Fruit fly (Drosophila melanogaster) whole organism, embryonic: Measurements from ENCODE around the gene CG9886.

Source experiments
- Abd-B ChIP-seq: fragments of 200-800 bp; sonication (Bioruptor generic); optimal IDR thresholded peaks from 2 replicates; lab custom pipeline; 2018; ENCODE audit warnings: missing biosample characterization, mild to moderate bottlenecking, missing genetic modification characterization, moderate library complexity
- Bteb2 ChIP-seq: fragments of 200-800 bp; sonication (Bioruptor generic); optimal IDR thresholded peaks from 2 replicates; lab custom pipeline; 2016; ENCODE audit warnings: missing biosample characterization, missing genetic modification characterization
- CG10321 ChIP-seq: fragments of 200-800 bp; sonication (Bioruptor generic); IDR thresholded peaks from 2 replicates; pipeline ENCODE4 v1.3.6; 2022; ENCODE audit warnings: missing biosample characterization, missing genetic modification characterization
- CG10462 ChIP-seq: fragments of 200-800 bp; sonication (Bioruptor generic); optimal IDR thresholded peaks from 2 replicates; lab custom pipeline; 2016; ENCODE audit warnings: missing biosample characterization, missing genetic modification characterization
- CG10959 ChIP-seq: fragments of 200-800 bp; sonication (Bioruptor generic); IDR thresholded peaks from 2 replicates; pipeline ENCODE4 v1.3.6; 2022; ENCODE audit warnings: missing biosample characterization, missing genetic modification characterization
- CG12155 ChIP-seq: fragments of 200-800 bp; sonication (Bioruptor generic); optimal IDR thresholded peaks from 3 replicates; lab custom pipeline; 2016; ENCODE audit warnings: missing biosample characterization, missing genetic modification characterization
- CG12299 ChIP-seq: fragments of 200-800 bp; sonication (Bioruptor generic); optimal IDR thresholded peaks from 2 replicates; lab custom pipeline; 2018; ENCODE audit warnings: missing biosample characterization, mild to moderate bottlenecking, missing genetic modification characterization
- CG1233 ChIP-seq: fragments of 200-800 bp; sonication (Bioruptor generic); optimal IDR thresholded peaks from 4 replicates; lab custom pipeline; 2018; ENCODE audit warnings: missing biosample characterization, mild to moderate bottlenecking, missing genetic modification characterization
- CG13775 ChIP-seq: fragments of 200-800 bp; sonication (Bioruptor generic); optimal IDR thresholded peaks from 3 replicates; lab custom pipeline; 2017; ENCODE audit warnings: missing biosample characterization, mild to moderate bottlenecking, missing genetic modification characterization
- CG14860 ChIP-seq: fragments of 200-800 bp; sonication (Bioruptor generic); IDR thresholded peaks from 3 replicates; pipeline ENCODE4 v1.3.6; 2022; ENCODE audit warnings: missing biosample characterization, missing genetic modification characterization; ENCODE audit not compliant: partially characterized antibody
- CG1603 ChIP-seq: fragments of 200-800 bp; sonication (Bioruptor generic); optimal IDR thresholded peaks from 2 replicates; lab custom pipeline; 2019; ENCODE audit warnings: missing biosample characterization, mild to moderate bottlenecking, missing genetic modification characterization, moderate library complexity
- CG16813 ChIP-seq: fragments of 200-800 bp; sonication (Bioruptor generic); IDR thresholded peaks from 3 replicates; pipeline ENCODE4 v1.3.6; 2022; ENCODE audit warnings: missing biosample characterization, missing genetic modification characterization; ENCODE audit not compliant: partially characterized antibody
- CG16815 ChIP-seq: fragments of 200-800 bp; sonication (Bioruptor generic); optimal IDR thresholded peaks from 3 replicates; lab custom pipeline; 2017; ENCODE audit warnings: missing biosample characterization, mild to moderate bottlenecking, missing genetic modification characterization
- CG1792 ChIP-seq: fragments of 200-800 bp; sonication (Bioruptor generic); optimal IDR thresholded peaks from 2 replicates; lab custom pipeline; 2016; ENCODE audit warnings: missing biosample characterization, missing genetic modification characterization
- CG18619 ChIP-seq: fragments of 200-800 bp; sonication (Bioruptor generic); optimal IDR thresholded peaks from 3 replicates; lab custom pipeline; 2017; ENCODE audit warnings: missing biosample characterization, mild to moderate bottlenecking, missing genetic modification characterization
- CG2202 ChIP-seq: fragments of 200-800 bp; sonication (Bioruptor generic); optimal IDR thresholded peaks from 2 replicates; lab custom pipeline; 2018; ENCODE audit warnings: missing biosample characterization, mild to moderate bottlenecking, missing genetic modification characterization
- CG3065 ChIP-seq: fragments of 200-800 bp; sonication (Bioruptor generic); optimal IDR thresholded peaks from 2 replicates; lab custom pipeline; 2016; ENCODE audit warnings: missing biosample characterization, missing genetic modification characterization
- CG3407 ChIP-seq: fragments of 200-800 bp; sonication (Bioruptor generic); optimal IDR thresholded peaks from 2 replicates; lab custom pipeline; 2018; ENCODE audit warnings: missing biosample characterization, mild to moderate bottlenecking, missing genetic modification characterization
- CG3847 ChIP-seq: fragments of 200-800 bp; sonication (Bioruptor generic); IDR thresholded peaks from 2 replicates; pipeline ENCODE4 v1.3.6; 2022; ENCODE audit warnings: missing biosample characterization, missing genetic modification characterization
- CG3995 ChIP-seq: fragments of 200-800 bp; sonication (Bioruptor generic); optimal IDR thresholded peaks from 3 replicates; lab custom pipeline; 2016; ENCODE audit warnings: missing biosample characterization, missing genetic modification characterization
- CG4730 ChIP-seq: fragments of 200-800 bp; sonication (Bioruptor generic); IDR thresholded peaks from 2 replicates; pipeline ENCODE4 v1.3.6; 2022; ENCODE audit warnings: missing biosample characterization, missing genetic modification characterization
- CG6791 ChIP-seq: fragments of 200-800 bp; sonication (Bioruptor generic); IDR thresholded peaks from 3 replicates; pipeline ENCODE4 v1.3.6; 2022; ENCODE audit warnings: missing biosample characterization, missing genetic modification characterization; ENCODE audit not compliant: partially characterized antibody
- CG8388 ChIP-seq: fragments of 200-800 bp; sonication (Bioruptor generic); optimal IDR thresholded peaks from 2 replicates; lab custom pipeline; 2019; ENCODE audit warnings: missing biosample characterization, mild to moderate bottlenecking, missing genetic modification characterization, moderate library complexity
- D19B ChIP-seq: fragments of 200-800 bp; sonication (Bioruptor generic); optimal IDR thresholded peaks from 2 replicates; lab custom pipeline; 2017; ENCODE audit warnings: missing biosample characterization, mild to moderate bottlenecking, missing genetic modification characterization
- Gug ChIP-seq: fragments of 200-800 bp; sonication (Bioruptor generic); IDR thresholded peaks from 4 replicates; pipeline ENCODE4 v1.3.6; 2022; ENCODE audit warnings: missing biosample characterization, missing genetic modification characterization
- Hey ChIP-seq: fragments of 200-800 bp; sonication (Bioruptor generic); optimal IDR thresholded peaks from 3 replicates; lab custom pipeline; 2018; ENCODE audit warnings: missing biosample characterization, mild to moderate bottlenecking, missing genetic modification characterization
- Hr51 ChIP-seq, 2 experiments: fragments of 200-800 bp; sonication (Bioruptor generic); optimal IDR thresholded peaks; 2 replicates in 1 of 2; 3 replicates in 1 of 2; lab custom pipeline; 2016 to 2018; ENCODE audit warnings: missing biosample characterization in 2 of 2, missing genetic modification characterization in 2 of 2, mild to moderate bottlenecking in 1 of 2, moderate library complexity in 1 of 2
- MTF-1 ChIP-seq: fragments of 200-800 bp; sonication (Bioruptor generic); optimal IDR thresholded peaks from 2 replicates; lab custom pipeline; 2018; ENCODE audit warnings: missing biosample characterization, mild to moderate bottlenecking, missing genetic modification characterization, borderline replicate concordance
- NC2β ChIP-seq: fragments of 200-800 bp; sonication (Bioruptor generic); optimal IDR thresholded peaks from 2 replicates; lab custom pipeline; 2016; ENCODE audit warnings: missing biosample characterization, missing genetic modification characterization
- Opbp ChIP-seq: fragments of 200-800 bp; sonication (Bioruptor generic); IDR thresholded peaks from 3 replicates; pipeline ENCODE4 v1.3.6; 2022; ENCODE audit warnings: missing biosample characterization, missing genetic modification characterization; ENCODE audit not compliant: partially characterized antibody
- aop ChIP-seq: fragments of 200-800 bp; sonication (Bioruptor generic); IDR thresholded peaks from 2 replicates; pipeline ENCODE4 v1.3.6; 2022; ENCODE audit warnings: missing biosample characterization, missing genetic modification characterization
- ap ChIP-seq: fragments of 200-800 bp; sonication (Bioruptor generic); IDR thresholded peaks from 2 replicates; pipeline ENCODE4 v1.3.6; 2022; ENCODE audit warnings: missing biosample characterization, missing genetic modification characterization
- az2 ChIP-seq: fragments of 200-800 bp; sonication (Bioruptor generic); optimal IDR thresholded peaks from 3 replicates; lab custom pipeline; 2016; ENCODE audit warnings: missing biosample characterization, missing genetic modification characterization
- bsh ChIP-seq, 2 experiments: fragments of 200-800 bp; sonication (Bioruptor generic); optimal IDR thresholded peaks; 2 replicates each; lab custom pipeline; 2017 to 2018; ENCODE audit warnings: mild to moderate bottlenecking in 2 of 2, missing biosample characterization in 2 of 2, missing genetic modification characterization in 2 of 2, moderate library complexity in 1 of 2
- ci ChIP-seq: fragments of 200-800 bp; sonication (Bioruptor generic); IDR thresholded peaks from 3 replicates; pipeline ENCODE4 v1.3.6; 2022; ENCODE audit warnings: missing biosample characterization, missing genetic modification characterization
- dpn ChIP-seq, 2 experiments: fragments of 200-800 bp; sonication (Bioruptor generic); optimal IDR thresholded peaks; 3 replicates each; lab custom pipeline; 2016; ENCODE audit warnings: missing biosample characterization in 2 of 2, missing genetic modification characterization in 2 of 2
- eve ChIP-seq, 2 experiments: fragments of >200 bp; optimal IDR thresholded peaks; 2 replicates each; lab custom pipeline; 2017; ENCODE audit warnings: missing biosample characterization in 2 of 2, missing genetic modification characterization in 2 of 2
- fd102C ChIP-seq: fragments of 200-800 bp; sonication (Bioruptor generic); optimal IDR thresholded peaks from 2 replicates; lab custom pipeline; 2018; ENCODE audit warnings: missing biosample characterization, mild to moderate bottlenecking, missing genetic modification characterization, moderate library complexity
- ham ChIP-seq: fragments of 200-800 bp; sonication (Bioruptor generic); IDR thresholded peaks from 2 replicates; pipeline ENCODE4 v1.3.6; 2022; ENCODE audit warnings: missing biosample characterization, missing genetic modification characterization
- ind ChIP-seq: fragments of 200-800 bp; sonication (Bioruptor generic); optimal IDR thresholded peaks from 3 replicates; lab custom pipeline; 2016; ENCODE audit warnings: missing biosample characterization, missing genetic modification characterization
- lbe ChIP-seq: fragments of 200-800 bp; sonication (Bioruptor generic); optimal IDR thresholded peaks from 2 replicates; lab custom pipeline; 2016; ENCODE audit warnings: missing biosample characterization, mild to moderate bottlenecking, missing genetic modification characterization
- repo ChIP-seq: fragments of 200-800 bp; sonication (Bioruptor generic); optimal IDR thresholded peaks from 2 replicates; lab custom pipeline; 2016; ENCODE audit warnings: missing biosample characterization, missing genetic modification characterization
- sc ChIP-seq, 3 experiments: fragments of >200 bp in 2 of 3; fragments of 200-800 bp in 1 of 3; sonication (Bioruptor generic) in 1 of 3; optimal IDR thresholded peaks; 2 replicates in 2 of 3; 3 replicates in 1 of 3; lab custom pipeline; 2017; ENCODE audit warnings: mild to moderate bottlenecking in 1 of 3, missing biosample characterization in 1 of 3, missing genetic modification characterization in 1 of 3, missing genetic modification reagents in 1 of 3
- schlank ChIP-seq: fragments of 200-800 bp; sonication (Bioruptor generic); optimal IDR thresholded peaks from 2 replicates; lab custom pipeline; 2018; ENCODE audit warnings: missing biosample characterization, mild to moderate bottlenecking, missing genetic modification characterization
- scrt ChIP-seq: fragments of 200-800 bp; sonication (Bioruptor generic); optimal IDR thresholded peaks from 2 replicates; lab custom pipeline; 2018; ENCODE audit warnings: missing biosample characterization, mild to moderate bottlenecking, missing genetic modification characterization, moderate library complexity
- sd ChIP-seq: fragments of 200-800 bp; sonication (Bioruptor generic); optimal IDR thresholded peaks from 3 replicates; lab custom pipeline; 2018; ENCODE audit warnings: missing biosample characterization, mild to moderate bottlenecking, missing genetic modification characterization, moderate library complexity
- seq ChIP-seq: fragments of 200-800 bp; sonication (Bioruptor generic); IDR thresholded peaks from 2 replicates; pipeline ENCODE4 v1.3.6; 2022; ENCODE audit warnings: missing biosample characterization, missing genetic modification characterization
- sob ChIP-seq: fragments of 200-800 bp; sonication (Bioruptor generic); IDR thresholded peaks from 2 replicates; pipeline ENCODE4 v1.3.6; 2022; ENCODE audit warnings: missing biosample characterization, missing genetic modification characterization
- zen2 ChIP-seq: fragments of 200-800 bp; sonication (Bioruptor generic); IDR thresholded peaks from 3 replicates; pipeline ENCODE4 v1.3.6; 2022; ENCODE audit warnings: missing biosample characterization, missing genetic modification characterization; ENCODE audit not compliant: partially characterized antibody

The CG9886 gene

DNA sequence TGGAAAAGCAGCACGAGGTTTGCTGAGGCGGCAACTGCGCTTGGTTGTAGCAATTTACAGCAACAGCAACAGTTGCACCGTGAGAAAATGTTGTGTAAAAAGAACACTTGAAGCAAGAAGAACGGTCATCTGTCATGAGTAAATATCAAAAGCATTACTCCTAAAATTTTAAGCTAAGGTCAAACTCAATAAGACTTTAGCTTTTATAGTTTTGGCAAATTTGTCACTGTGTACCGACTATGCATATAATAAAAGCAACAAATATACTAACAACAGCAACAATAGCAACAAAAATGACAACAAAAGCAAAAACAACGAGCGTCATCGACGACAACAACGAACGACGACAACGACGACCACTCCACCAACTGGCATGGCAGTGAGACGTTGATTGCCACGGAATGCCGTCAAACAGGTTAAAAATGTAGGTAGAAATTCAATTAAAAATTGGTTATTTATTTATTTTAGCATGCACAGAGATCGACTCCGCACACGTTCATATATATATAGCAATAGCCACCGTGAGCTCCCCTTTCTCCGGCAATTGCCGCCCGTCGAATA, 12.9 kb downstream of the CG9886 start (continued):
- TF ChIP-seq zen2 (GFP tag; lab: Robert Waterston, UW) = no peak
- TF ChIP-seq CG2202 = peak; percentile 58
- TF ChIP-seq D19B (GFP tag; lab: Kevin White, UChicago) = no peak
- peak; percentile 57 for TF ChIP-seq CG10959 (GFP tag; lab: Robert Waterston, UW)
- no peak for TF ChIP-seq schlank (tag; lab: Kevin White, UChicago)
- TF ChIP-seq CG12155 (GFP tag; lab: Kevin White, UChicago) = peak; percentile 66
- peak; percentile 80 for TF ChIP-seq ind (GFP tag; lab: Kevin White, UChicago)
- peak; percentile 84 for TF ChIP-seq ap
- TF ChIP-seq CG1603 (tag; lab: Kevin White, UChicago) = peak; percentile 92
- peak in 1 of 2 experiments; percentile 96 for TF ChIP-seq eve (GFP tag; optimal IDR thresholded peaks at IDR 0.05; lab: Kevin White, UChicago)
- TF ChIP-seq NC2β (GFP tag; lab: Kevin White, UChicago) = peak; percentile 75
- peak; percentile 86 for TF ChIP-seq CG8388 (GFP tag; lab: Kevin White, UChicago)
- TF ChIP-seq Hr51 (GFP tag; optimal IDR thresholded peaks at IDR 0.05; lab: Kevin White, UChicago) = peak; percentile 48 to 89
- no peak for TF ChIP-seq ham
- TF ChIP-seq CG16815 = peak; percentile 8
- peak; percentile 87 to 88 for TF ChIP-seq dpn (GFP tag; optimal IDR thresholded peaks at IDR 0.05; lab: Kevin White, UChicago)
- TF ChIP-seq CG13775 (GFP tag; lab: Kevin White, UChicago) = peak; percentile 41
- no peak for TF ChIP-seq Hey (tag; lab: Kevin White, UChicago)
- TF ChIP-seq sob = peak; percentile 82
- TF ChIP-seq seq (GFP tag; lab: Robert Waterston, UW) = peak; percentile 87
- peak; percentile 72 for TF ChIP-seq CG3407 (GFP tag; lab: Kevin White, UChicago)
- TF ChIP-seq CG12299 (tag; lab: Kevin White, UChicago) = peak; percentile 63
- TF ChIP-seq bsh (GFP tag; optimal IDR thresholded peaks at IDR 0.05; lab: Kevin White, UChicago) = peak; percentile 91 to 93
- no peak for TF ChIP-seq CG16813 (GFP tag; lab: Robert Waterston, UW)
- no peak for TF ChIP-seq Opbp (GFP tag; lab: Robert Waterston, UW)
- TF ChIP-seq repo (GFP tag; lab: Kevin White, UChicago) = peak; percentile 84
- TF ChIP-seq az2 (GFP tag; lab: Kevin White, UChicago) = peak; percentile 87
- peak; percentile 60 for TF ChIP-seq CG10462 (GFP tag; lab: Kevin White, UChicago)
- TF ChIP-seq ci (GFP tag; lab: Robert Waterston, UW) = peak; percentile 96
- peak; percentile 56 for TF ChIP-seq CG1792
- peak; percentile 59 for TF ChIP-seq Bteb2 (GFP tag; lab: Kevin White, UChicago)
- TF ChIP-seq CG6791 (GFP tag; lab: Robert Waterston, UW) = no peak
- peak; percentile 78 for TF ChIP-seq lbe
- TF ChIP-seq scrt (GFP tag; lab: Kevin White, UChicago) = peak; percentile 48
- TF ChIP-seq CG3065 (GFP tag; lab: Kevin White, UChicago) = peak; percentile 23
- peak; percentile 59 for TF ChIP-seq CG1233 (GFP tag; lab: Kevin White, UChicago)
- TF ChIP-seq CG3995 (GFP tag; lab: Kevin White, UChicago) = no peak
- peak; percentile 51 for TF ChIP-seq MTF-1 (GFP tag; lab: Kevin White, UChicago)
- peak; percentile 68; the same call in 3 of the 4 replicates for TF ChIP-seq Gug (GFP tag; lab: Robert Waterston, UW)
- TF ChIP-seq Abd-B (GFP tag; lab: Kevin White, UChicago) = peak; percentile 86
- TF ChIP-seq CG18619 = peak; percentile 62
- no peak for TF ChIP-seq fd102C
- TF ChIP-seq aop (GFP tag; lab: Robert Waterston, UW) = peak; percentile 72
- no peak for TF ChIP-seq CG14860 (GFP tag; lab: Robert Waterston, UW)
- TF ChIP-seq CG10321 = peak; percentile 53; the same call in 1 of the 2 replicates
- TF ChIP-seq sc (optimal IDR thresholded peaks at IDR 0.05; lab: Kevin White, UChicago) = no peak
- peak; percentile 72 for TF ChIP-seq sc (GFP tag; optimal IDR thresholded peaks at IDR 0.05; lab: Kevin White, UChicago)
- peak; percentile 62; the same call in 1 of the 2 replicates for TF ChIP-seq CG4730
- peak; percentile 73 for TF ChIP-seq CG3847 (GFP tag; lab: Robert Waterston, UW)
- TF ChIP-seq sd (tag; lab: Kevin White, UChicago) = peak; percentile 99
